Worm (Caenorhabditis elegans) whole organism, young adult: ENCODE results near the gene F16G10.10.

Experiments used
- ama-1 ChIP-seq, 3 experiments: fragments of 150-350 bp in 1 of 3; sonication (generic microtip) in 2 of 3; optimal IDR thresholded peaks; 2 replicates each; lab custom pipeline; 2014 to 2018; ENCODE audit warnings: missing biosample characterization in 2 of 3, missing genetic modification characterization in 2 of 3, missing genetic modification reagents in 2 of 3
- fkh-3 ChIP-seq: sonication (generic microtip); optimal IDR thresholded peaks from 2 replicates; lab custom pipeline; 2016; ENCODE audit warnings: mild to moderate bottlenecking, missing genetic modification characterization, missing compliant biosample characterization

ce11 chrII:2403984-2404383 lies 13.2 kb upstream of the F16G10.10 start, which contains the start of gene F16G10.1:
- TF ChIP-seq ama-1 (optimal IDR thresholded peaks at IDR 0.05; lab: Kevin White, UChicago): no peak
- no peak for TF ChIP-seq ama-1 (GFP tag; optimal IDR thresholded peaks at IDR 0.05; lab: Kevin White, UChicago)
- TF ChIP-seq fkh-3: no peak
